Worm (Caenorhabditis elegans) whole organism, L2 larva: ENCODE measurements around the gene K10C2.6.

Experiments
- F13H6.1 ChIP-seq: sonication (generic microtip); optimal IDR thresholded peaks from 2 replicates; lab custom pipeline; 2016; ENCODE audit warnings: missing genetic modification characterization, missing compliant biosample characterization
- R02D3.7 ChIP-seq: fragments of 150-350 bp; optimal IDR thresholded peaks from 2 replicates; lab custom pipeline; 2014; ENCODE audit warnings: missing biosample characterization, missing genetic modification characterization
- Y55F3AM.14 ChIP-seq: fragments of 200-800 bp; sonication (Bioruptor generic); optimal IDR thresholded peaks from 2 replicates; lab custom pipeline; 2018; ENCODE audit warnings: mild to moderate bottlenecking, missing genetic modification characterization, missing compliant biosample characterization
- alr-1 ChIP-seq: fragments of 150-350 bp; optimal IDR thresholded peaks from 2 replicates; lab custom pipeline; 2014; ENCODE audit warnings: missing biosample characterization, missing genetic modification characterization
- aly-2 ChIP-seq: fragments of 150-350 bp; optimal IDR thresholded peaks from 2 replicates; lab custom pipeline; 2014; ENCODE audit warnings: missing biosample characterization, missing genetic modification characterization
- ama-1 ChIP-seq: fragments of 150-350 bp; optimal IDR thresholded peaks from 2 replicates; lab custom pipeline; 2018; ENCODE audit warnings: inconsistent platforms
- blmp-1 ChIP-seq: sonication (generic microtip); optimal IDR thresholded peaks from 2 replicates; lab custom pipeline; 2017; ENCODE audit warnings: missing genetic modification characterization, mild to moderate bottlenecking, missing compliant biosample characterization, antibody characterized with exemption, moderate library complexity; ENCODE audit not compliant: insufficient read depth
- ceh-82 ChIP-seq: fragments of 150-350 bp; optimal IDR thresholded peaks from 2 replicates; lab custom pipeline; 2014; ENCODE audit warnings: missing biosample characterization, missing genetic modification characterization
- egl-27 ChIP-seq: sonication (generic microtip); optimal IDR thresholded peaks from 3 replicates; lab custom pipeline; 2017; ENCODE audit warnings: missing biosample characterization, missing genetic modification reagents, missing genetic modification characterization
- elt-1 ChIP-seq: fragments of 150-350 bp; optimal IDR thresholded peaks from 2 replicates; lab custom pipeline; 2014; ENCODE audit warnings: missing biosample characterization, missing genetic modification characterization
- fos-1 ChIP-seq: fragments of 150-350 bp; optimal IDR thresholded peaks from 2 replicates; lab custom pipeline; 2014; ENCODE audit warnings: missing biosample characterization, missing genetic modification characterization
- gmeb-1 ChIP-seq: fragments of 150-350 bp; optimal IDR thresholded peaks from 2 replicates; lab custom pipeline; 2014; ENCODE audit warnings: missing biosample characterization, missing genetic modification characterization
- lin-13 ChIP-seq: fragments of 150-350 bp; optimal IDR thresholded peaks from 2 replicates; lab custom pipeline; 2014; ENCODE audit warnings: missing biosample characterization, missing genetic modification reagents, missing genetic modification characterization
- lin-39 ChIP-seq: fragments of 150-350 bp; optimal IDR thresholded peaks from 2 replicates; lab custom pipeline; 2014; ENCODE audit warnings: missing biosample characterization, missing genetic modification reagents, missing genetic modification characterization
- lsy-2 ChIP-seq, 2 experiments: fragments of 150-350 bp in 1 of 2; sonication (generic microtip) in 1 of 2; optimal IDR thresholded peaks; 2 replicates each; lab custom pipeline; 2014 to 2017; ENCODE audit warnings: missing biosample characterization in 2 of 2, missing genetic modification characterization in 2 of 2
- mab-5 ChIP-seq: fragments of 150-350 bp; optimal IDR thresholded peaks from 2 replicates; lab custom pipeline; 2014; ENCODE audit warnings: missing biosample characterization, missing genetic modification characterization
- mbf-1 ChIP-seq: sonication (generic microtip); optimal IDR thresholded peaks from 2 replicates; lab custom pipeline; 2017; ENCODE audit warnings: missing biosample characterization, missing genetic modification characterization
- nhr-11 ChIP-seq: fragments of 150-350 bp; optimal IDR thresholded peaks from 2 replicates; lab custom pipeline; 2014; ENCODE audit warnings: missing biosample characterization, missing genetic modification characterization
- nhr-12 ChIP-seq: fragments of 150-350 bp; optimal IDR thresholded peaks from 2 replicates; lab custom pipeline; 2014; ENCODE audit warnings: missing biosample characterization, missing genetic modification characterization
- nhr-129 ChIP-seq: fragments of 150-350 bp; optimal IDR thresholded peaks from 2 replicates; lab custom pipeline; 2014; ENCODE audit warnings: missing biosample characterization, missing genetic modification characterization
- nhr-23 ChIP-seq: fragments of 150-350 bp; optimal IDR thresholded peaks from 2 replicates; lab custom pipeline; 2014; ENCODE audit warnings: missing biosample characterization, missing genetic modification reagents, missing genetic modification characterization
- nhr-237 ChIP-seq: fragments of 150-350 bp; optimal IDR thresholded peaks from 2 replicates; lab custom pipeline; 2014; ENCODE audit warnings: missing biosample characterization, missing genetic modification characterization
- peb-1 ChIP-seq: fragments of 150-350 bp; optimal IDR thresholded peaks from 2 replicates; lab custom pipeline; 2014; ENCODE audit warnings: missing biosample characterization, missing genetic modification characterization
- sem-4 ChIP-seq: fragments of 150-350 bp; optimal IDR thresholded peaks from 2 replicates; lab custom pipeline; 2014; ENCODE audit warnings: missing biosample characterization, missing genetic modification reagents, missing genetic modification characterization
- skn-1 ChIP-seq: sonication (generic microtip); optimal IDR thresholded peaks from 2 replicates; lab custom pipeline; 2017; ENCODE audit warnings: missing biosample characterization, missing genetic modification characterization
- sma-3 ChIP-seq: sonication (generic microtip); optimal IDR thresholded peaks from 2 replicates; lab custom pipeline; 2016; ENCODE audit warnings: missing genetic modification reagents, missing genetic modification characterization, missing compliant biosample characterization
- sma-9 ChIP-seq, 2 experiments: fragments of 150-350 bp in 1 of 2; sonication (generic microtip) in 1 of 2; optimal IDR thresholded peaks; 2 replicates each; lab custom pipeline; 2014 to 2016; ENCODE audit warnings: missing genetic modification characterization in 2 of 2, mild to moderate bottlenecking in 1 of 2, missing biosample characterization in 1 of 2, missing compliant biosample characterization in 1 of 2, missing genetic modification reagents in 1 of 2, moderate library complexity in 1 of 2
- snpc-4 ChIP-seq: fragments of 150-350 bp; optimal IDR thresholded peaks from 2 replicates; lab custom pipeline; 2014; ENCODE audit warnings: missing biosample characterization, missing genetic modification characterization
- unc-39 ChIP-seq: fragments of 150-350 bp; optimal IDR thresholded peaks from 2 replicates; lab custom pipeline; 2014; ENCODE audit warnings: missing biosample characterization, missing genetic modification characterization
- ztf-1 ChIP-seq: fragments of 200-800 bp; sonication (Bioruptor generic); conservative IDR thresholded peaks from 2 replicates; pipeline ENCODE4 v1.3.6; 2022; ENCODE audit warnings: missing genetic modification characterization, missing compliant biosample characterization
- ztf-11 ChIP-seq: sonication (generic microtip); optimal IDR thresholded peaks from 2 replicates; lab custom pipeline; 2017; ENCODE audit warnings: missing biosample characterization, missing genetic modification characterization
- ztf-4 ChIP-seq: fragments of 150-350 bp; optimal IDR thresholded peaks from 2 replicates; lab custom pipeline; 2014; ENCODE audit warnings: missing biosample characterization, missing genetic modification characterization

K10C2.6 gene

DNA sequence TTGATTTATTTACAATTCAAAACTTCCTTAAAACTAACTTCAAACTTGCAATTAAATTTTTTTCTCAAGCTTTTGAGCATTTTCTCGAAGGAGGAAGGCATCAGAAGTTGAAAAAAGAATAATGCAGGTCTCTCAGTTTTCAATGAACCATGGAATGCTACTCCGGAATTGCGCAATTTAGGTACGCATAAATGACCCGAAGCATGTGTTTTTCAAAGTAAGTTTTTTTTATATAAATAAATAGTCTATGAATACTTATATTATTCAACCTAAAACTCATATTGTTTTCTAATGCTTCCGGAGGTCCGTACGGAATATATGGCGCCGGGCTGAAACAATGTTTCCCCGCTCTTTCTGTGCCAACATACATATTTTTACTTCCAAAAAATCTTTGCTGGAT, 17.6 kb upstream of the K10C2.6 start, which contains the start of gene K10C2.2:
K10C2.2 (minus strand) TSS at position 101 of the 400 bp plus-strand sequence.
- TF ChIP-seq mbf-1 (tag; lab: Kevin White, UChicago) (no peak), fos-1 (tag; lab: Kevin White, UChicago) (no peak), lin-13 (no peak), nhr-23 (tag; lab: Kevin White, UChicago) (no peak), sma-9 (GFP tag; optimal IDR thresholded peaks at IDR 0.05; lab: Kevin White, UChicago) (no peak), sma-9 (tag; optimal IDR thresholded peaks at IDR 0.05; lab: Kevin White, UChicago) (no peak), aly-2 (tag; lab: Kevin White, UChicago) (no peak), sem-4 (no peak), skn-1 (tag; lab: Kevin White, UChicago) (no peak), elt-1 (no peak), ceh-82 (no peak), blmp-1 (tag; lab: Kevin White, UChicago) (no peak), alr-1 (tag; lab: Kevin White, UChicago) (no peak), snpc-4 (tag; lab: Kevin White, UChicago) (no peak), lin-39 (no peak), nhr-12 (tag; lab: Kevin White, UChicago) (no peak), R02D3.7 (tag; lab: Kevin White, UChicago) (no peak), gmeb-1 (tag; lab: Kevin White, UChicago) (no peak), unc-39 (tag; lab: Kevin White, UChicago) (no peak), egl-27 (tag; lab: Kevin White, UChicago) (no peak), lsy-2 (tag; optimal IDR thresholded peaks at IDR 0.05; lab: Kevin White, UChicago) (no peak)
- TF ChIP-seq, all 48 proteins: peak for 0

DNA sequence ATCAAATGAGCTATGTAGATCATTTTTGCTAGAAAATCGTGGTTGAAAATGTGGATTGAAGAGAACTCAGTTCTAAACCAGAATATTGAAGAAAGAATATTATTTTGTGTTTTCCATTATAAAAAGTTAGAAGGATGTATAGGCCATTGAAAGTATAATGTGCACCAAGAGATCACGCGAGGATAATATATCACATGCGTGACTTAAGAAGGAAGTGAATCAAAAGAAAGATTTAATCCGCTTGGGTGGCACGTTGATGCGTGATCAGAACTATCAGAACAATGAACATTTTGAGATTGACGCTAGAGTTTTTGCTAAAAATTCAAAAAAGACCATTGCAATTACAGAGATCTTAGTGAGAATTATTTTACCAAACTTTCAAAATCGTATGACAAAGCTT, 15.4 kb upstream of the K10C2.6 start:
- TF ChIP-seq fos-1 (tag; lab: Kevin White, UChicago) (no peak), sma-3 (GFP tag; lab: Kevin White, UChicago) (no peak), ztf-11 (no peak), ztf-1 (GFP tag; lab: Robert Waterston, UW) (no peak), alr-1 (tag; lab: Kevin White, UChicago) (no peak)

DNA sequence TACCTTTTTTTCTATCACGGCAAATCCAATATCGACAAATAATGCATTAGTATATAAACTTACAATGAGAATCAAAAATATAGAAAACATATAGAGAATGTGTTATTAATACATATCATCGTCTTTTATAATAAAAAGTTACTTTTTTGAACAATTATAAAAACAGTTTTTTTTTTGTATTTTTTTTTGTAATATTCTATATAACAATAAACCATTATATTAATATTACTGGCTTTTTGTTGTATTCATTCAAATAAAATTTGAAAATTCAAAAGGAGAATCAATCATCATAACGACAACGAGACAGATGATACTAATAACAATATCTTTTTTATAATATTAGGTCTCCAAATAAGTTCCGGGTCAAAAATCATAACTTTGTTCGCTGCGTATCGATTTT, 13.7 kb upstream of the K10C2.6 start, which contains the start of gene K10C2.8:
K10C2.8 (minus strand) TSS at position 101 of the 400 bp plus-strand sequence.
- no peak for TF ChIP-seq ama-1 (lab: Kevin White, UChicago)
- TF ChIP-seq nhr-237 (tag; lab: Kevin White, UChicago), result no peak
- no peak for TF ChIP-seq sma-9 (GFP tag; optimal IDR thresholded peaks at IDR 0.05; lab: Kevin White, UChicago)
- TF ChIP-seq sma-9 (tag; optimal IDR thresholded peaks at IDR 0.05; lab: Kevin White, UChicago), result no peak
- TF ChIP-seq, all 48 proteins: peak for 0

DNA sequence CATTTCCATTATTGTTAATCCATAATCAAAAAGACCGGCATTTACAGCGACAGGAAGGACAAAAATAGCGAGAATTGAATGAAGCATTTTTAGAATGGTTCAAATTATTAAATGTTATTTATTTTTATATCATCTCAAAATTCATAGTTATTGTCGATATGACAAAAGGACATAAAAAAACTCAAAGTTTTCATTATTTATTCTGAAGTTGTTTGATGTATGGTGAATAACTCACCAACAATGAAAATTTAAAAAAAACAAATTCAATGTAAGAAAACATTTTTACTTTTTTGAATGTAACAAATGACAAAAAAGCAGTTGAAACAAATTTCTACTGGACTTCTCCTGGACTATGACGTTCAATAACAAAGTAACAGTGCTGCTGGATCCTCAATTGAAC, 10.8 kb upstream of the K10C2.6 start, which contains the start of gene K10C2.14:
K10C2.14 (minus strand) TSS at position 101 of the 400 bp plus-strand sequence.
- no peak for TF ChIP-seq nhr-129 (tag; lab: Kevin White, UChicago)
- no peak for TF ChIP-seq lin-13
- no peak for TF ChIP-seq ztf-1 (GFP tag; lab: Robert Waterston, UW)
- no peak for TF ChIP-seq mab-5 (tag; lab: Kevin White, UChicago)
- TF ChIP-seq unc-39 (tag; lab: Kevin White, UChicago), result no peak
- no peak for TF ChIP-seq nhr-11 (tag; lab: Kevin White, UChicago)
- TF ChIP-seq gmeb-1 (tag; lab: Kevin White, UChicago), result no peak

DNA sequence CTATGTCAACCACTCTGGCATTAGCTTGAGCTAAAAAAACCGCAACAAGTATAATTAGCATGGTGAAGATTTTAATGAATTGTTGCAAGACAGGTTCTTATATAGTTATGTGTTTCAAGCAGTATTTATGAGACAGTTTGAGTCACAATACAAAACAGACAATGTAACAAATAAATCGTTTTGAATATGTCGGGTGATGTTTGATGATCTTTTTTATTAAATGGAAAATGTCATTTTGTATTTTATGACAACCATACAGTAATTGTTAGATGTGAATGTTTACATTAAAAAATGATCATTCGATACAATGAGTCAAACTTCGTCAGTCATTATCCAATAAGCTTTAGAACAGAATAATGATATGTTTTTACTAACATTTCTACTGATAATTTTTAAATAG, 7.9 kb upstream of the K10C2.6 start, which contains the start of gene K10C2.7:
K10C2.7 (minus strand) TSS at position 101 of the 400 bp plus-strand sequence.
- TF ChIP-seq Y55F3AM.14 (no peak), sem-4 (no peak), nhr-129 (tag; lab: Kevin White, UChicago) (no peak), mbf-1 (tag; lab: Kevin White, UChicago) (no peak), skn-1 (tag; lab: Kevin White, UChicago) (no peak), nhr-23 (tag; lab: Kevin White, UChicago) (no peak), unc-39 (tag; lab: Kevin White, UChicago) (no peak), peb-1 (no peak), aly-2 (tag; lab: Kevin White, UChicago) (no peak), F13H6.1 (no peak), ztf-4 (tag; lab: Kevin White, UChicago) (no peak), gmeb-1 (tag; lab: Kevin White, UChicago) (no peak), nhr-237 (tag; lab: Kevin White, UChicago) (no peak)
